ENCODE assay signal across 5 worm cellular contexts in genomic region chrX:8029080-8029479, ce11.
TF ChIP-seq lines count a peak whose summit lies in the region.

Gene C34D10.1, plus strand, starts transcription at chrX:8029479.

TF ChIP-seq in whole organism, L1 larva, 84 proteins besides CTCF, POLR2A, EP300 and RAD21 (continues in another document):
- TF ChIP-seq lin-13 (GFP tag; optimal IDR thresholded peaks at IDR 0.05; lab: Kevin White, UChicago) (peak; percentile 50), nhr-20 (tag; optimal IDR thresholded peaks at IDR 0.05; lab: Kevin White, UChicago) (peak; percentile 88), blmp-1 (tag; optimal IDR thresholded peaks at IDR 0.05; lab: Kevin White, UChicago) (peak; percentile 85), zag-1 (tag; optimal IDR thresholded peaks at IDR 0.05; lab: Kevin White, UChicago) (no peak), dpl-1 (GFP tag; optimal IDR thresholded peaks at IDR 0.05; lab: Kevin White, UChicago) (peak; percentile 50 to 72 (median 66)), fkh-10 (GFP tag; optimal IDR thresholded peaks at IDR 0.05; lab: Kevin White, UChicago) (no peak), efl-3 (GFP tag; optimal IDR thresholded peaks at IDR 0.05; lab: Kevin White, UChicago) (no peak), C04F5.9 (tag; optimal IDR thresholded peaks at IDR 0.05; lab: Kevin White, UChicago) (no peak), hlh-4 (tag; optimal IDR thresholded peaks at IDR 0.05; lab: Kevin White, UChicago) (no peak), ceh-82 (tag; optimal IDR thresholded peaks at IDR 0.05; lab: Kevin White, UChicago) (peak; percentile 46 to 65 (median 56)), swsn-7 (tag; optimal IDR thresholded peaks at IDR 0.05; lab: Kevin White, UChicago) (peak; percentile 78), F16B12.6 (tag; optimal IDR thresholded peaks at IDR 0.05; lab: Kevin White, UChicago) (peak; percentile 21), sup-37 (GFP tag; optimal IDR thresholded peaks at IDR 0.05; lab: Kevin White, UChicago) (no peak), tbx-2 (tag; optimal IDR thresholded peaks at IDR 0.05; lab: Kevin White, UChicago) (peak; percentile 80), ets-5 (GFP tag; IDR thresholded peaks at IDR 0.05; lab: Robert Waterston, UW) (no peak), nhr-77 (tag; optimal IDR thresholded peaks at IDR 0.05; lab: Kevin White, UChicago) (peak; percentile 54), lin-15B (tag; optimal IDR thresholded peaks at IDR 0.05; lab: Kevin White, UChicago) (no peak), ceh-8 (GFP tag; optimal IDR thresholded peaks at IDR 0.05; lab: Kevin White, UChicago) (no peak), mef-2 (tag; optimal IDR thresholded peaks at IDR 0.05; lab: Kevin White, UChicago) (no peak)

TF ChIP-seq in whole organism, L3 larva, 47 proteins besides CTCF, POLR2A, EP300 and RAD21 (continues in another document):
- TF ChIP-seq nhr-67 (tag; optimal IDR thresholded peaks at IDR 0.05; lab: Kevin White, UChicago) (no peak), unc-62 (GFP tag; optimal IDR thresholded peaks at IDR 0.05; lab: Kevin White, UChicago) (no peak), nhr-25 (tag; optimal IDR thresholded peaks at IDR 0.05; lab: Kevin White, UChicago) (peak; percentile 86), daf-12 (tag; optimal IDR thresholded peaks at IDR 0.05; lab: Kevin White, UChicago) (no peak), nhr-23 (tag; optimal IDR thresholded peaks at IDR 0.05; lab: Kevin White, UChicago) (peak; percentile 87), unc-39 (tag; optimal IDR thresholded peaks at IDR 0.05; lab: Kevin White, UChicago) (no peak), elt-3 (tag; optimal IDR thresholded peaks at IDR 0.05; lab: Kevin White, UChicago) (no peak), aly-2 (tag; optimal IDR thresholded peaks at IDR 0.05; lab: Kevin White, UChicago) (no peak), mdl-1 (tag; optimal IDR thresholded peaks at IDR 0.05; lab: Kevin White, UChicago) (no peak), nhr-237 (tag; optimal IDR thresholded peaks at IDR 0.05; lab: Kevin White, UChicago) (no peak), elt-2 (tag; optimal IDR thresholded peaks at IDR 0.05; lab: Kevin White, UChicago) (peak; percentile 5), fkh-10 (GFP tag; optimal IDR thresholded peaks at IDR 0.05; lab: Kevin White, UChicago) (no peak), ama-1 (optimal IDR thresholded peaks at IDR 0.05; lab: Kevin White, UChicago) (no peak), pqm-1 (tag; optimal IDR thresholded peaks at IDR 0.05; lab: Kevin White, UChicago) (no peak), nhr-28 (tag; optimal IDR thresholded peaks at IDR 0.05; lab: Kevin White, UChicago) (no peak), egl-5 (tag; optimal IDR thresholded peaks at IDR 0.05; lab: Kevin White, UChicago) (no peak), lsy-12 (tag; optimal IDR thresholded peaks at IDR 0.05; lab: Kevin White, UChicago) (peak; percentile 22), fkh-2 (tag; optimal IDR thresholded peaks at IDR 0.05; lab: Kevin White, UChicago) (no peak), nhr-11 (tag; optimal IDR thresholded peaks at IDR 0.05; lab: Kevin White, UChicago) (no peak), ztf-4 (tag; optimal IDR thresholded peaks at IDR 0.05; lab: Kevin White, UChicago) (no peak)

TF ChIP-seq in whole organism, early embryonic, 17 proteins besides CTCF, POLR2A, EP300 and RAD21:
- TF ChIP-seq hnd-1 (tag; optimal IDR thresholded peaks at IDR 0.05; lab: Kevin White, UChicago) (no peak), F13C5.2 (tag; optimal IDR thresholded peaks at IDR 0.05; lab: Kevin White, UChicago) (peak; percentile 61), hmg-4 (GFP tag; optimal IDR thresholded peaks at IDR 0.05; lab: Kevin White, UChicago) (peak; percentile 28)

TF ChIP-seq in whole organism, midembryonic, 9 proteins besides CTCF, POLR2A, EP300 and RAD21:
- TF ChIP-seq T22C8.4 (GFP tag; IDR thresholded peaks at IDR 0.05; lab: Robert Waterston, UW) (0 out of 2 replicates have a peak, but pooled peaks have one; percentile 38), cog-1 (tag; optimal IDR thresholded peaks at IDR 0.05; lab: Kevin White, UChicago) (peak; percentile 22), ztf-29 (GFP tag; IDR thresholded peaks at IDR 0.05; lab: Robert Waterston, UW) (no peak), flt-1 (GFP tag; IDR thresholded peaks at IDR 0.05; lab: Robert Waterston, UW) (0 out of 2 replicates have a peak, but pooled peaks have one; percentile 63)

TF ChIP-seq in whole organism, young adult, 124 proteins besides CTCF, POLR2A, EP300 and RAD21:
- peak; percentile 40 for TF ChIP-seq nhr-80 (tag; optimal IDR thresholded peaks at IDR 0.05; lab: Kevin White, UChicago)
- TF ChIP-seq tbp1 (GFP tag; optimal IDR thresholded peaks at IDR 0.05; lab: Kevin White, UChicago): peak; percentile 37
- peak; percentile 56 for TF ChIP-seq ceh-27 (GFP tag; optimal IDR thresholded peaks at IDR 0.05; lab: Kevin White, UChicago)
- peak; percentile 90 for TF ChIP-seq ztf-18 (tag; optimal IDR thresholded peaks at IDR 0.05; lab: Kevin White, UChicago)
- no peak for TF ChIP-seq F57A8.1 (GFP tag; optimal IDR thresholded peaks at IDR 0.05; lab: Kevin White, UChicago)
- TF ChIP-seq hmg-1.2 (GFP tag; IDR thresholded peaks at IDR 0.05; lab: Robert Waterston, UW): peak; percentile 43
- TF ChIP-seq cebp-1 (GFP tag; IDR thresholded peaks at IDR 0.05; lab: Robert Waterston, UW): peak; percentile 38; the same call in 1 of the 2 replicates
- peak; percentile 65 for TF ChIP-seq cebp-1 (tag; optimal IDR thresholded peaks at IDR 0.05; lab: Kevin White, UChicago)
- no peak for TF ChIP-seq efl-1 (GFP tag; optimal IDR thresholded peaks at IDR 0.05; lab: Kevin White, UChicago)
- TF ChIP-seq madf-6 (GFP tag; IDR thresholded peaks at IDR 0.05; lab: Robert Waterston, UW): 0 out of 2 replicates have a peak, but pooled peaks have one; percentile 8
- no peak for TF ChIP-seq mxl-1 (tag; optimal IDR thresholded peaks at IDR 0.05; lab: Kevin White, UChicago)
- peak; percentile 58 for TF ChIP-seq ztf-26 (tag; optimal IDR thresholded peaks at IDR 0.05; lab: Kevin White, UChicago)
- TF ChIP-seq pha-4 (tag; optimal IDR thresholded peaks at IDR 0.05; lab: Kevin White, UChicago): peak; percentile 4
- TF ChIP-seq rcor-1 (GFP tag; IDR thresholded peaks at IDR 0.05; lab: Robert Waterston, UW): peak; percentile 55
- TF ChIP-seq attf-5 (GFP tag; optimal IDR thresholded peaks at IDR 0.05; lab: Kevin White, UChicago): peak; percentile 45
- peak; percentile 24 for TF ChIP-seq gei-17 (GFP tag; optimal IDR thresholded peaks at IDR 0.05; lab: Kevin White, UChicago)
- peak; percentile 20 for TF ChIP-seq somi-1 (GFP tag; optimal IDR thresholded peaks at IDR 0.05; lab: Kevin White, UChicago)
- no peak for TF ChIP-seq F33H1.4 (GFP tag; IDR thresholded peaks at IDR 0.05; lab: Robert Waterston, UW)
- peak; percentile 62 for TF ChIP-seq lin-40 (tag; optimal IDR thresholded peaks at IDR 0.05; lab: Kevin White, UChicago)
- TF ChIP-seq K12H6.12 (tag; optimal IDR thresholded peaks at IDR 0.05; lab: Kevin White, UChicago): peak; percentile 67
- peak; percentile 48; the same call in 1 of the 2 replicates for TF ChIP-seq B0336.3 (GFP tag; IDR thresholded peaks at IDR 0.05; lab: Robert Waterston, UW)
- peak; percentile 15 for TF ChIP-seq athp-1 (tag; optimal IDR thresholded peaks at IDR 0.05; lab: Kevin White, UChicago)
- peak; percentile 57 for TF ChIP-seq dox-1 (GFP tag; IDR thresholded peaks at IDR 0.05; lab: Robert Waterston, UW)
- TF ChIP-seq zfh-2 (GFP tag; conservative IDR thresholded peaks at IDR 0.05; lab: Robert Waterston, UW): peak; percentile 63
- TF ChIP-seq C17E4.6 (GFP tag; IDR thresholded peaks at IDR 0.05; lab: Robert Waterston, UW): no peak
- no peak for TF ChIP-seq Y79H2A.3 (GFP tag; conservative IDR thresholded peaks at IDR 0.05; lab: Robert Waterston, UW)

Comparison
In these comparisons a context has a peak if more than half of its experiments do, and no peak if none do; other contexts are left out.
1. Of the 8 proteins assayed by ChIP-seq in both whole organism, young adult and whole organism, L1 larva: peak only in whole organism, young adult: none; only in whole organism, L1 larva: ama-1, dpl-1, efl-1, lin-35, nhr-90, snpc-4 and 1 more; in both: none; in neither: 1.